Worm (Caenorhabditis elegans) whole organism, L3 larva: ENCODE data around the gene F16B3.3.

ENCODE experiments used
- R02D3.7 ChIP-seq: fragments of 150-350 bp; optimal IDR thresholded peaks from 2 replicates; lab custom pipeline; 2014; ENCODE audit warnings: missing biosample characterization, missing genetic modification characterization
- aly-2 ChIP-seq: fragments of 150-350 bp; optimal IDR thresholded peaks from 2 replicates; lab custom pipeline; 2014; ENCODE audit warnings: missing biosample characterization, missing genetic modification characterization
- ama-1 ChIP-seq: fragments of 150-350 bp; optimal IDR thresholded peaks from 2 replicates; lab custom pipeline; 2018
- ceh-16 ChIP-seq: sonication (generic microtip); optimal IDR thresholded peaks from 2 replicates; lab custom pipeline; 2017; ENCODE audit warnings: missing biosample characterization, missing genetic modification characterization
- ceh-82 ChIP-seq: fragments of 150-350 bp; optimal IDR thresholded peaks from 2 replicates; lab custom pipeline; 2014; ENCODE audit warnings: missing biosample characterization, missing genetic modification characterization
- daf-12 ChIP-seq: fragments of 150-350 bp; optimal IDR thresholded peaks from 2 replicates; lab custom pipeline; 2014; ENCODE audit warnings: missing biosample characterization, missing genetic modification reagents, missing genetic modification characterization
- egl-27 ChIP-seq: sonication (generic microtip); optimal IDR thresholded peaks from 4 replicates; lab custom pipeline; 2017; ENCODE audit warnings: missing biosample characterization, missing genetic modification reagents, missing genetic modification characterization
- egl-5 ChIP-seq: fragments of 150-350 bp; optimal IDR thresholded peaks from 2 replicates; lab custom pipeline; 2017; ENCODE audit warnings: missing biosample characterization, missing genetic modification reagents, missing genetic modification characterization, inconsistent platforms
- elt-1 ChIP-seq: fragments of 150-350 bp; optimal IDR thresholded peaks from 2 replicates; lab custom pipeline; 2014; ENCODE audit warnings: missing biosample characterization, missing genetic modification characterization
- elt-2 ChIP-seq: sonication (generic microtip); optimal IDR thresholded peaks from 2 replicates; lab custom pipeline; 2016; ENCODE audit warnings: missing genetic modification reagents, mild to moderate bottlenecking, missing genetic modification characterization, missing compliant biosample characterization
- elt-3 ChIP-seq, 3 experiments: fragments of 150-350 bp in 1 of 3; sonication (generic microtip) in 2 of 3; optimal IDR thresholded peaks; 2 replicates in 2 of 3; 4 replicates in 1 of 3; lab custom pipeline; 2014 to 2017; ENCODE audit warnings: missing biosample characterization in 3 of 3, missing genetic modification characterization in 3 of 3
- eor-1 ChIP-seq, 2 experiments: fragments of 150-350 bp; optimal IDR thresholded peaks; 2 replicates each; lab custom pipeline; 2014 to 2018; ENCODE audit warnings: missing biosample characterization in 2 of 2, missing genetic modification characterization in 2 of 2
- fkh-10 ChIP-seq: sonication (generic microtip); optimal IDR thresholded peaks from 2 replicates; lab custom pipeline; 2017; ENCODE audit warnings: missing biosample characterization, missing genetic modification reagents, missing genetic modification characterization
- fkh-2 ChIP-seq: fragments of 150-350 bp; optimal IDR thresholded peaks from 2 replicates; lab custom pipeline; 2014; ENCODE audit warnings: missing biosample characterization, missing genetic modification reagents, missing genetic modification characterization
- hmg-11 ChIP-seq: sonication (generic microtip); optimal IDR thresholded peaks from 2 replicates; lab custom pipeline; 2016; ENCODE audit warnings: missing genetic modification characterization, missing compliant biosample characterization
- jun-1 ChIP-seq: fragments of 150-350 bp; optimal IDR thresholded peaks from 2 replicates; lab custom pipeline; 2014; ENCODE audit warnings: missing biosample characterization, missing genetic modification reagents, missing genetic modification characterization
- lin-15B ChIP-seq: fragments of 150-350 bp; optimal IDR thresholded peaks from 2 replicates; lab custom pipeline; 2014; ENCODE audit warnings: missing biosample characterization, missing genetic modification characterization
- lin-39 ChIP-seq: fragments of 150-350 bp; optimal IDR thresholded peaks from 2 replicates; lab custom pipeline; 2018; ENCODE audit warnings: missing biosample characterization, missing genetic modification reagents, missing genetic modification characterization
- lsy-12 ChIP-seq: sonication (generic microtip); optimal IDR thresholded peaks from 2 replicates; lab custom pipeline; 2016; ENCODE audit warnings: mild to moderate bottlenecking, missing genetic modification characterization, missing compliant biosample characterization
- mdl-1 ChIP-seq: fragments of 150-350 bp; optimal IDR thresholded peaks from 2 replicates; lab custom pipeline; 2014; ENCODE audit warnings: missing biosample characterization, missing genetic modification characterization
- mml-1 ChIP-seq: fragments of 150-350 bp; sonication (generic microtip); optimal IDR thresholded peaks from 3 replicates; lab custom pipeline; 2014; ENCODE audit warnings: missing biosample characterization, missing genetic modification characterization
- nhr-11 ChIP-seq: fragments of 150-350 bp; optimal IDR thresholded peaks from 2 replicates; lab custom pipeline; 2014; ENCODE audit warnings: missing biosample characterization, missing genetic modification characterization
- nhr-23 ChIP-seq: fragments of 150-350 bp; optimal IDR thresholded peaks from 2 replicates; lab custom pipeline; 2014; ENCODE audit warnings: missing biosample characterization, missing genetic modification reagents, missing genetic modification characterization
- nhr-237 ChIP-seq: fragments of 150-350 bp; optimal IDR thresholded peaks from 2 replicates; lab custom pipeline; 2014; ENCODE audit warnings: missing biosample characterization, missing genetic modification characterization
- nhr-25 ChIP-seq: sonication (generic microtip); optimal IDR thresholded peaks from 2 replicates; lab custom pipeline; 2017; ENCODE audit warnings: missing biosample characterization, missing genetic modification characterization
- nhr-28 ChIP-seq: fragments of 150-350 bp; optimal IDR thresholded peaks from 2 replicates; lab custom pipeline; 2014; ENCODE audit warnings: missing biosample characterization, missing genetic modification characterization
- nhr-43 ChIP-seq: sonication (generic microtip); optimal IDR thresholded peaks from 2 replicates; lab custom pipeline; 2016; ENCODE audit warnings: mild to moderate bottlenecking, missing genetic modification characterization, missing compliant biosample characterization; ENCODE audit not compliant: poor library complexity, severe bottlenecking
- nhr-67 ChIP-seq: fragments of 150-350 bp; optimal IDR thresholded peaks from 2 replicates; lab custom pipeline; 2014; ENCODE audit warnings: missing biosample characterization, missing genetic modification characterization
- nhr-76 ChIP-seq: fragments of 150-350 bp; sonication (generic microtip); optimal IDR thresholded peaks from 5 replicates; lab custom pipeline; 2014; ENCODE audit warnings: missing biosample characterization, missing genetic modification characterization
- pqm-1 ChIP-seq: fragments of 150-350 bp; optimal IDR thresholded peaks from 2 replicates; lab custom pipeline; 2017; ENCODE audit warnings: missing biosample characterization, missing genetic modification characterization, inconsistent platforms
- snpc-4 ChIP-seq: fragments of 150-350 bp; optimal IDR thresholded peaks from 2 replicates; lab custom pipeline; 2014; ENCODE audit warnings: missing biosample characterization, missing genetic modification characterization
- unc-39 ChIP-seq: sonication (generic microtip); optimal IDR thresholded peaks from 4 replicates; lab custom pipeline; 2017; ENCODE audit warnings: missing biosample characterization, missing genetic modification characterization
- unc-62 ChIP-seq: fragments of 150-350 bp; sonication (generic microtip); optimal IDR thresholded peaks from 4 replicates; lab custom pipeline; 2014; ENCODE audit warnings: missing biosample characterization, missing genetic modification reagents, missing genetic modification characterization
- zag-1 ChIP-seq: fragments of 150-350 bp; optimal IDR thresholded peaks from 2 replicates; lab custom pipeline; 2014; ENCODE audit warnings: missing biosample characterization, missing genetic modification characterization
- ztf-4 ChIP-seq: fragments of 150-350 bp; optimal IDR thresholded peaks from 2 replicates; lab custom pipeline; 2014; ENCODE audit warnings: missing biosample characterization, missing genetic modification characterization

Gene F16B3.3

ce11 chrV:1287276-1287675, 30.4 kb downstream of the F16B3.3 start:
- TF ChIP-seq elt-2 (tag; lab: Kevin White, UChicago) (peak; percentile 56), lin-39 (tag; lab: Kevin White, UChicago) (no peak)
- TF ChIP-seq, all 47 proteins: peak for 1

- TF ChIP-seq lin-15B (no peak), pqm-1 (tag; lab: Kevin White, UChicago) (peak; percentile 50), ceh-16 (tag; lab: Kevin White, UChicago) (no peak), nhr-237 (tag; lab: Kevin White, UChicago) (no peak), jun-1 (tag; lab: Kevin White, UChicago) (no peak), elt-3 (tag; optimal IDR thresholded peaks at IDR 0.05; lab: Kevin White, UChicago) (no peak), unc-62 (GFP tag; lab: Kevin White, UChicago) (no peak), elt-2 (tag; lab: Kevin White, UChicago) (peak; percentile 11), egl-5 (tag; lab: Kevin White, UChicago) (peak; percentile 91), hmg-11 (tag; lab: Kevin White, UChicago) (peak; percentile 48), nhr-25 (tag; lab: Kevin White, UChicago) (peak; percentile 74), lin-39 (tag; lab: Kevin White, UChicago) (peak; percentile 14), mml-1 (tag; lab: Kevin White, UChicago) (no peak), R02D3.7 (tag; lab: Kevin White, UChicago) (no peak), nhr-76 (tag; lab: Kevin White, UChicago) (no peak)
Measured at ce11 chrV:1285657-1286123, 32.0 kb downstream of the F16B3.3 start, which contains the start of gene tank-1. Gene tank-1 (minus strand): TSS chrV:1285707.

DNA sequence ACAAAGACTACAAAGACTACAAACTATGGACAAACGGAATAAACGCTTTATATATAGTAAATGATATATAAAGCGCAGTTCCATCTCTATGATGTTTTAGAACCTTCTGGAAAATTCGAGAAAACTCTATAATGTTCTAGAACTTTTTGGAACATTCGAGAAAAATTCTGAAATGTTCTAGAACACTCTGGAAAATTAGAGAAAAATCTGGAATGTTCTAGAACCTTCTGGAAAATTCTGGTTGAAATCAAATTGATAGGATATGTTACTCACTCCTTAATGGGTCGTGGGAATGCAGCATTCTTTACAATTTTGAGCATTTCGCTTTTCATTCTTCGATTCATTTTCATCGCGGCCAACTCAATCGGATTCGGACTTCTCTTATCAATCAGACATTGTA, 39.2 kb downstream of the F16B3.3 start:
- TF ChIP-seq mdl-1 = no peak
- no peak for TF ChIP-seq fkh-2 (tag; lab: Kevin White, UChicago)
- no peak for TF ChIP-seq ama-1
- TF ChIP-seq lsy-12 (tag; lab: Kevin White, UChicago) = no peak
- no peak for TF ChIP-seq nhr-76 (tag; lab: Kevin White, UChicago)
- no peak for TF ChIP-seq nhr-25 (tag; lab: Kevin White, UChicago)
- no peak for TF ChIP-seq nhr-43 (tag; lab: Kevin White, UChicago)
- TF ChIP-seq nhr-11 (tag; lab: Kevin White, UChicago) = no peak
- no peak for TF ChIP-seq egl-5 (tag; lab: Kevin White, UChicago)
- TF ChIP-seq nhr-23 (tag; lab: Kevin White, UChicago) = no peak
- TF ChIP-seq daf-12 = no peak

DNA sequence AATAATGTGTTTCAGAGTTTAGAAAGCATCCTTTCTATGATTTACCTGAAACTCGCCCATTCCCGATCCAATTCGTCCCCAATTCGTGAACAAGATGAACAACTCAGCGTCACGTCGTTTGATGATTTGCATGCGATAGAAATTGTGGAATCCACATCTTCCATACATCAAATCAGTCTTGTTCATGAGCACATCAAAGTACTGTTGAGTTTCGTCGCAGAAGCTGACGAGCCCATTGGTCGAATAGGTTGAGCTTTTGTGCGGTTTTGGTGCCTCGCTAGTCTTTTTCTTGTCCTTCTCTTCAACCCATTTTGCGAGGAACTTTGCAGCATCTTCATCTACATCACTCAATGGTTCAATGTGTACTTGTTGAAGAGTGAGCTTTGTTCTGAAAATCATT, 39.8 kb downstream of the F16B3.3 start:
- TF ChIP-seq unc-62 (GFP tag; lab: Kevin White, UChicago) (no peak), ztf-4 (tag; lab: Kevin White, UChicago) (no peak), nhr-28 (tag; lab: Kevin White, UChicago) (no peak), unc-39 (no peak), elt-3 (tag; optimal IDR thresholded peaks at IDR 0.05; lab: Kevin White, UChicago) (no peak), mml-1 (tag; lab: Kevin White, UChicago) (no peak), zag-1 (tag; lab: Kevin White, UChicago) (no peak), nhr-76 (tag; lab: Kevin White, UChicago) (no peak)
- TF ChIP-seq, all 47 proteins: peak for 0

DNA sequence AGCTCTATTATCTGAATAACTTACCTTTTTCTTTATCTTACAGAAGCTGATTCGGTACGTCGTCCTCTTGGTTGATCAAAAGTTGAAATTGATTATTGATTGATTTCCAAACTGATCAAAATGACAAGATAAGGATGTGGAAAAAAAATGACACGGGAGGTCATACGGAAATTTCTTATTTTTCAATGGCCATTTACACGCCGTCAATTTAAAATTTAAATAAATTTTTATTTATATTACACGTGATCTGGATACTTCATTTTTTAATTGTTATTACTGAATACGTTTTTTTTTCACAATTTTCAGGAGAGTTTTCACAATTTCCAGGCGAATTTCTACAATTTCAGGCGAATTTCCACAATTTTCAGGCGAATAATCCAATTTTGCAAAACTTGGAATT, 41.8 kb downstream of the F16B3.3 start, which contains the start of gene Y75B7B.2:
TSS of gene Y75B7B.2 (minus strand) at position 101 of the 400 bp plus-strand sequence.
- TF ChIP-seq daf-12 = no peak
- TF ChIP-seq lsy-12 (tag; lab: Kevin White, UChicago) = no peak
- no peak for TF ChIP-seq nhr-67
- no peak for TF ChIP-seq ceh-82 (tag; lab: Kevin White, UChicago)
- no peak for TF ChIP-seq snpc-4 (tag; lab: Kevin White, UChicago)
- TF ChIP-seq egl-27 (tag; lab: Kevin White, UChicago) = no peak
- TF ChIP-seq pqm-1 (tag; lab: Kevin White, UChicago) = no peak
- no peak for TF ChIP-seq nhr-43 (tag; lab: Kevin White, UChicago)
- no peak for TF ChIP-seq fkh-10
- no peak for TF ChIP-seq elt-1
- no peak for TF ChIP-seq aly-2 (tag; lab: Kevin White, UChicago)
- TF ChIP-seq mml-1 (tag; lab: Kevin White, UChicago) = no peak
- TF ChIP-seq lin-39 (tag; lab: Kevin White, UChicago) = no peak
- no peak for TF ChIP-seq eor-1 (tag; optimal IDR thresholded peaks at IDR 0.05; lab: Kevin White, UChicago)
- no peak for TF ChIP-seq R02D3.7 (tag; lab: Kevin White, UChicago)
- TF ChIP-seq mdl-1 = no peak
